Fruit fly (Drosophila melanogaster): ENCODE data around the gene CG13850.

DNA sequence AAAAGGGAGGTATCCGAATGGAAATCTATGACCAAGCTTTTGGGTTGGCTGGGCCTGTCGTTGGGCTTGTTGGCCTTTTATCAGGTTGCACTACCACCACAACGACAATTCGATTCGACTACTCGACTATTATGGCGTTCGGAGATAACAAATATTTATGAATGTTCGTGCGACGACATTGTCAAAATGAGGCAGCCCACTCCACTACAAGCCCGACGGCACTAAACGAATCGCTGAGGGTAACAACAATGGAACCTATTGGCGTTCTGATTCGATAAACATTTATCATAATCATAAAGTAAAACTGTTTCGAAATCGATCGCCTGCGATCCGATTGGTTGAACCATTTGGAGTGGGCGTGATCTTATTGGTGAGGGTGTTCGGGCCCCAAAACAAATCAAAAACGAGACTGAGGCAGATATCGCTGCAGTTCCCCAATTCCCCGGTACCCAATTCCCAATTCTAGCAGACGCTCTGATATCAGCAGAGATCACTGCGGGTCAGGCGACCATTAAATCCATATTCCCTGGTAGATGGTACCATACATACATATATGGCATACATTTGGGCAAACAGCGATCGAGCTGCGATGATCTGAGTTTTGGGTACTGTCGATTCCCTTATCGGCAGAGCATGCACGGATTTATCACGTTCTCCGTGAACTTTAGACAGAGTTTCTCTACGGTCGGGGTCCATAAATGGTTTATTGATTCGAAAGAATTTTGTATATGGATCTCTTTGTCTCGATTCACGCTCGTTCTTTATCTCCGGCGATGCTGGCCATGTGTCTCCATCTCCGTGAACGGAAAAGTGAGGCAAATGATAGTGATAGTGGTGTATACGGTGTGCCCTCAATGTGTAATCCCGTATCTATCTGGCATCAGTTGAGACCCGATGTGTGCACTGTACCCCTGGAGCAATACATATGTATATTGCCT lies 44.0 kb upstream of the CG13850 start:
- no peak for TF ChIP-seq CG7101 (tag; optimal IDR thresholded peaks at IDR 0.05)
- peak; percentile 1 for TF ChIP-seq cic (GFP tag; optimal IDR thresholded peaks at IDR 0.05)
- TF ChIP-seq Hr96 (GFP tag; optimal IDR thresholded peaks at IDR 0.05): no peak
- TF ChIP-seq CG11617 (GFP tag; optimal IDR thresholded peaks at IDR 0.05): no peak
- no peak for TF ChIP-seq Crg-1 (GFP tag; optimal IDR thresholded peaks at IDR 0.05)
- TF ChIP-seq ovo (GFP tag; optimal IDR thresholded peaks at IDR 0.05): no peak
- no peak for TF ChIP-seq Mnt (GFP tag; optimal IDR thresholded peaks at IDR 0.05)
- TF ChIP-seq CG7045 (GFP tag; optimal IDR thresholded peaks at IDR 0.05): no peak
- TF ChIP-seq Clk (GFP tag; optimal IDR thresholded peaks at IDR 0.05): no peak
- TF ChIP-seq cnc (optimal IDR thresholded peaks at IDR 0.05): no peak
- TF ChIP-seq toe (GFP tag; optimal IDR thresholded peaks at IDR 0.05): no peak

Measured in whole organism, adult.